Worm (Caenorhabditis elegans): ENCODE data around the gene gst-22.

gst-22 gene

ce11 chrV:16225524-16226116 is 6.5 kb downstream of the gst-22 start (continued):
- no peak for TF ChIP-seq aha-1 (tag)
- no peak for TF ChIP-seq F37D6.2 (tag; optimal IDR thresholded peaks at IDR 0.05)
- TF ChIP-seq Y5F2A.4 (GFP tag; optimal IDR thresholded peaks at IDR 0.05), result no peak
- no peak for TF ChIP-seq T20F7.1 (GFP tag; optimal IDR thresholded peaks at IDR 0.05)
- TF ChIP-seq R02D3.7 (tag; optimal IDR thresholded peaks at IDR 0.05), result no peak
- TF ChIP-seq F10B5.3 (tag; optimal IDR thresholded peaks at IDR 0.05), result no peak
- TF ChIP-seq ama-1 (optimal IDR thresholded peaks at IDR 0.05), result no peak
- no peak for TF ChIP-seq lin-1 (GFP tag; IDR thresholded peaks at IDR 0.05)
- TF ChIP-seq lin-13 (GFP tag; optimal IDR thresholded peaks at IDR 0.05), result no peak
- TF ChIP-seq saeg-2 (GFP tag; IDR thresholded peaks at IDR 0.05), result no peak
- TF ChIP-seq pqm-1 (tag; optimal IDR thresholded peaks at IDR 0.05), result no peak
- TF ChIP-seq nhr-41 (GFP tag; IDR thresholded peaks at IDR 0.05), result no peak
- no peak for TF ChIP-seq nhr-42 (GFP tag; IDR thresholded peaks at IDR 0.05)
- TF ChIP-seq skn-1 (tag; optimal IDR thresholded peaks at IDR 0.05), result no peak
- TF ChIP-seq fos-1 (tag; optimal IDR thresholded peaks at IDR 0.05), result no peak
- no peak for TF ChIP-seq nhr-77 (tag; optimal IDR thresholded peaks at IDR 0.05)
- no peak for TF ChIP-seq dmd-8 (GFP tag; IDR thresholded peaks at IDR 0.05)
- TF ChIP-seq dve-1 (tag; optimal IDR thresholded peaks at IDR 0.05; ENCODE audit: insufficient read depth), result peak; percentile 18
- TF ChIP-seq F44E2.7 (GFP tag; IDR thresholded peaks at IDR 0.05), result no peak
- TF ChIP-seq madf-5 (GFP tag; IDR thresholded peaks at IDR 0.05), result no peak
- TF ChIP-seq duxl-1 (tag; optimal IDR thresholded peaks at IDR 0.05; ENCODE audit: poor library complexity), result no peak
- TF ChIP-seq lin-29 (GFP tag; IDR thresholded peaks at IDR 0.05), result no peak
- TF ChIP-seq lim-7 (GFP tag; IDR thresholded peaks at IDR 0.05), result no peak
- no peak for TF ChIP-seq egl-43 (GFP tag; IDR thresholded peaks at IDR 0.05)
- TF ChIP-seq zip-11 (GFP tag; IDR thresholded peaks at IDR 0.05), result no peak
- no peak for TF ChIP-seq lsy-2 (tag; optimal IDR thresholded peaks at IDR 0.05)
- TF ChIP-seq daf-19 (GFP tag; conservative IDR thresholded peaks at IDR 0.05), result no peak
- TF ChIP-seq daf-16 (GFP tag; optimal IDR thresholded peaks at IDR 0.05), result peak in 1 of 2 experiments; percentile 31
- TF ChIP-seq daf-16 (tag; optimal IDR thresholded peaks at IDR 0.05), result no peak
- TF ChIP-seq ztf-7 (tag; optimal IDR thresholded peaks at IDR 0.05), result no peak
- TF ChIP-seq ceh-82 (tag; optimal IDR thresholded peaks at IDR 0.05), result no peak
- TF ChIP-seq zfp-2 (tag; optimal IDR thresholded peaks at IDR 0.05), result no peak
- TF ChIP-seq unc-62 (GFP tag; optimal IDR thresholded peaks at IDR 0.05 in 1 of 2), result no peak
- no peak for TF ChIP-seq unc-62 (tag; optimal IDR thresholded peaks at IDR 0.05)
- TF ChIP-seq ceh-44 (GFP tag; IDR thresholded peaks at IDR 0.05), result peak; percentile 85
- no peak for TF ChIP-seq D1046.2 (GFP tag; IDR thresholded peaks at IDR 0.05)
- TF ChIP-seq sdz-12 (GFP tag; optimal IDR thresholded peaks at IDR 0.05), result no peak
- TF ChIP-seq nhr-76 (tag; optimal IDR thresholded peaks at IDR 0.05), result no peak
- TF ChIP-seq cey-2 (tag; optimal IDR thresholded peaks at IDR 0.05; ENCODE audit: borderline replicate concordance, insufficient read depth), result no peak
- no peak for TF ChIP-seq hmg-1.1 (GFP tag; IDR thresholded peaks at IDR 0.05)
- peak; percentile 42; the same call in 1 of the 2 replicates for TF ChIP-seq tra-1 (GFP tag; IDR thresholded peaks at IDR 0.05)
- TF ChIP-seq mdt-29 (GFP tag; IDR thresholded peaks at IDR 0.05), result 0 out of 2 replicates have a peak, but pooled peaks have one; percentile 25
- TF ChIP-seq ZK337.2 (GFP tag; IDR thresholded peaks at IDR 0.05), result no peak
- no peak for TF ChIP-seq ces-1 (GFP tag; optimal IDR thresholded peaks at IDR 0.05)
- TF ChIP-seq set-16 (GFP tag; IDR thresholded peaks at IDR 0.05), result no peak
- TF ChIP-seq nhr-11 (tag; optimal IDR thresholded peaks at IDR 0.05), result no peak
- TF ChIP-seq ztf-11 (tag; optimal IDR thresholded peaks at IDR 0.05), result no peak
- no peak for TF ChIP-seq nhr-10 (tag; optimal IDR thresholded peaks at IDR 0.05)
- TF ChIP-seq nhr-48 (tag; optimal IDR thresholded peaks at IDR 0.05), result peak; percentile 35
- TF ChIP-seq php-3 (GFP tag; IDR thresholded peaks at IDR 0.05), result no peak
- 0 out of 2 replicates have a peak, but pooled peaks have one; percentile 17 for TF ChIP-seq Y75B8A.6 (GFP tag; IDR thresholded peaks at IDR 0.05)
- TF ChIP-seq nhr-237 (tag; optimal IDR thresholded peaks at IDR 0.05), result no peak
- TF ChIP-seq tag-97 (GFP tag; IDR thresholded peaks at IDR 0.05), result no peak

All from whole organism, L4 larva.